Worm (Caenorhabditis elegans): ENCODE results near the gene C41C4.9.

DNA sequence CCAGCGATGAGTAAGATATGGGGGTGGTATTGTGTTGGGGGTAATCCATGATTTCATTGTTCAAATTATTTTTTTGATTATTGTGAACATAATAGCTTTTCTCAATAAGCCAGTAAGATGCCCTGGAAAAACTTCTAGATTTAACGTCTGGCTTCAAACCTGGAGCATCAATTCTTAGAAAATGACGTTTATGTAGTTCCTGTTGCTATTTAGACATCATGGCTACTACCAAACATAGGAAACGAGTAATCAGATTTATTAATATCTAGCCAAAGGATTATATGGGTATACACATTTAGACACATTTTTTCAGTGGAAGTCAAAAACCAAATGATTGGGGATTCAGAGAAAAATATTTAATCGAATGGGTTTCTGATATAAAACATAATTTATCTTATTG, 47.9 kb upstream of the C41C4.9 start:
- TF ChIP-seq sdc-2 (tag; optimal IDR thresholded peaks at IDR 0.05) (no peak), nhr-11 (tag; optimal IDR thresholded peaks at IDR 0.05) (no peak), sox-4 (tag; optimal IDR thresholded peaks at IDR 0.05) (no peak), elt-4 (tag; optimal IDR thresholded peaks at IDR 0.05) (no peak), ceh-22 (tag; optimal IDR thresholded peaks at IDR 0.05) (no peak), ceh-6 (GFP tag; optimal IDR thresholded peaks at IDR 0.05) (no peak), ref-2 (tag; optimal IDR thresholded peaks at IDR 0.05) (no peak), ama-1 (optimal IDR thresholded peaks at IDR 0.05) (no peak)
